Worm (Caenorhabditis elegans) whole organism, L1 larva: Measurements from ENCODE around the gene hil-2.

ENCODE experiments used
- ama-1 ChIP-seq: fragments of 150-350 bp; optimal IDR thresholded peaks from 2 replicates; lab custom pipeline; 2014
- hlh-17 ChIP-seq: fragments of 200-800 bp; sonication (Bioruptor generic); optimal IDR thresholded peaks from 2 replicates; lab custom pipeline; 2018; ENCODE audit warnings: missing genetic modification characterization, mild to moderate bottlenecking, missing compliant biosample characterization, moderate library complexity, borderline replicate concordance
- nhr-12 ChIP-seq: sonication (generic microtip); optimal IDR thresholded peaks from 2 replicates; lab custom pipeline; 2017; ENCODE audit warnings: missing biosample characterization, missing genetic modification characterization

DNA sequence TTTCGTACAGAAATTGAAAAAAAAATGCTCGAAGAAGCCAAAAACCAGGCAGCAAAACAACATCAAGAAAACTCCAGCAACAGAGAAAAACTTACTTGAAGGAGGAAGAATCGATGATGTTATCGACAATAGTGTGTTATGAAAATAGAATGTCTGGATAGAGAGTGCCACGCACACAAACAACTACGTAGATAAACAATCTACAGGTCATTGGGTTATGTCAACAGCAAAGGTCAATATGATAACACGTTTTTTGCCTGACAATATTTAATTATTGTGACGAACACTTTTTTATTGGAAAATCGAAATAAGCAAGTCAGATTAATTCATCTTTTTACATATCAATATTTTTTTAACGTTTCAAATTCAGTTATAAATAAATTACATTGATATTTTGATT lies 14.6 kb upstream of the hil-2 start, which contains the start of gene sams-5:
- TF ChIP-seq ama-1 (lab: Kevin White, UChicago) (no peak), nhr-12 (tag; lab: Kevin White, UChicago) (no peak), hlh-17 (GFP tag; lab: Kevin White, UChicago) (no peak)
